Worm (Caenorhabditis elegans) whole organism, late embryonic: ENCODE data around the gene unc-130.

Experiments used
- F13H6.1 ChIP-seq: sonication (generic microtip); optimal IDR thresholded peaks from 2 replicates; lab custom pipeline; 2016; ENCODE audit warnings: missing genetic modification characterization, missing compliant biosample characterization
- K02D7.2 ChIP-seq: sonication (generic microtip); optimal IDR thresholded peaks from 2 replicates; lab custom pipeline; 2017; ENCODE audit warnings: mild to moderate bottlenecking, missing genetic modification characterization, missing compliant biosample characterization
- T23F11.4 ChIP-seq: fragments of 200-800 bp; sonication (Bioruptor generic); optimal IDR thresholded peaks from 2 replicates; lab custom pipeline; 2018; ENCODE audit warnings: mild to moderate bottlenecking, missing genetic modification characterization, missing compliant biosample characterization
- Y22D7AL.16 ChIP-seq: sonication (generic microtip); optimal IDR thresholded peaks from 2 replicates; lab custom pipeline; 2016; ENCODE audit warnings: missing genetic modification characterization, missing compliant biosample characterization
- ahr-1 ChIP-seq: sonication (generic microtip); optimal IDR thresholded peaks from 2 replicates; lab custom pipeline; 2016; ENCODE audit warnings: missing genetic modification characterization, missing compliant biosample characterization
- ama-1 ChIP-seq: fragments of 150-350 bp; optimal IDR thresholded peaks from 2 replicates; lab custom pipeline; 2014
- ceh-14 ChIP-seq: sonication (generic microtip); optimal IDR thresholded peaks from 2 replicates; lab custom pipeline; 2016; ENCODE audit warnings: missing genotype, missing genetic modification characterization, missing compliant biosample characterization
- ceh-18 ChIP-seq: sonication (generic microtip); optimal IDR thresholded peaks from 2 replicates; lab custom pipeline; 2016; ENCODE audit warnings: missing genetic modification characterization, missing compliant biosample characterization
- ceh-22 ChIP-seq: sonication (generic microtip); optimal IDR thresholded peaks from 2 replicates; lab custom pipeline; 2017; ENCODE audit warnings: missing biosample characterization, missing genetic modification characterization
- ceh-31 ChIP-seq: sonication (generic microtip); optimal IDR thresholded peaks from 2 replicates; lab custom pipeline; 2016; ENCODE audit warnings: missing genetic modification characterization, missing compliant biosample characterization
- ceh-34 ChIP-seq: sonication (generic microtip); optimal IDR thresholded peaks from 2 replicates; lab custom pipeline; 2016; ENCODE audit warnings: mild to moderate bottlenecking, missing genetic modification characterization, missing compliant biosample characterization
- ceh-45 ChIP-seq: fragments of 200-800 bp; sonication (Bioruptor generic); IDR thresholded peaks from 2 replicates; pipeline ENCODE4 v1.3.6; 2022; ENCODE audit warnings: missing genetic modification reagents, missing genetic modification characterization, missing compliant biosample characterization
- ceh-6 ChIP-seq: fragments of 200-800 bp; sonication (Bioruptor generic); optimal IDR thresholded peaks from 2 replicates; lab custom pipeline; 2018; ENCODE audit warnings: mild to moderate bottlenecking, missing genetic modification characterization, missing compliant biosample characterization
- ceh-9 ChIP-seq: sonication (generic microtip); optimal IDR thresholded peaks from 2 replicates; lab custom pipeline; 2016; ENCODE audit warnings: mild to moderate bottlenecking, missing genetic modification characterization, inconsistent platforms, missing compliant biosample characterization
- che-1 ChIP-seq: sonication (generic microtip); optimal IDR thresholded peaks from 2 replicates; lab custom pipeline; 2016; ENCODE audit warnings: mild to moderate bottlenecking, missing genetic modification characterization, missing compliant biosample characterization
- dmd-4 ChIP-seq: sonication (generic microtip); optimal IDR thresholded peaks from 2 replicates; lab custom pipeline; 2016; ENCODE audit warnings: borderline replicate concordance, missing genetic modification characterization, missing compliant biosample characterization
- dve-1 ChIP-seq: sonication (generic microtip); optimal IDR thresholded peaks from 2 replicates; lab custom pipeline; 2017; ENCODE audit warnings: antibody characterized with exemption, mild to moderate bottlenecking, missing genetic modification characterization, missing compliant biosample characterization
- elt-2 ChIP-seq: sonication (generic microtip); optimal IDR thresholded peaks from 2 replicates; lab custom pipeline; 2016; ENCODE audit warnings: missing genetic modification reagents, missing genetic modification characterization, missing compliant biosample characterization
- ets-4 ChIP-seq: sonication (generic microtip); optimal IDR thresholded peaks from 2 replicates; lab custom pipeline; 2016; ENCODE audit warnings: missing genetic modification characterization, missing compliant biosample characterization
- eyg-1 ChIP-seq: sonication (generic microtip); optimal IDR thresholded peaks from 2 replicates; lab custom pipeline; 2016; ENCODE audit warnings: missing genotype, missing genetic modification characterization, missing compliant biosample characterization
- fax-1 ChIP-seq: sonication (generic microtip); optimal IDR thresholded peaks from 2 replicates; lab custom pipeline; 2016; ENCODE audit warnings: missing genotype, missing genetic modification characterization, missing compliant biosample characterization
- fkh-6 ChIP-seq: sonication (generic microtip); optimal IDR thresholded peaks from 2 replicates; lab custom pipeline; 2016; ENCODE audit warnings: missing genetic modification characterization, missing compliant biosample characterization
- hlh-15 ChIP-seq: sonication (generic microtip); optimal IDR thresholded peaks from 2 replicates; lab custom pipeline; 2016; ENCODE audit warnings: missing genetic modification characterization, missing compliant biosample characterization
- hlh-30 ChIP-seq: sonication (generic microtip); optimal IDR thresholded peaks from 2 replicates; lab custom pipeline; 2017; ENCODE audit warnings: antibody characterized with exemption, missing genetic modification characterization, missing compliant biosample characterization; ENCODE audit not compliant: insufficient read depth
- hlh-6 ChIP-seq: sonication (generic microtip); optimal IDR thresholded peaks from 2 replicates; lab custom pipeline; 2016; ENCODE audit warnings: missing genotype, missing genetic modification characterization, missing compliant biosample characterization
- madf-2 ChIP-seq: sonication (generic microtip); optimal IDR thresholded peaks from 2 replicates; lab custom pipeline; 2017; ENCODE audit warnings: missing genetic modification characterization, missing compliant biosample characterization
- nfya-1 ChIP-seq: sonication (generic microtip); optimal IDR thresholded peaks from 2 replicates; lab custom pipeline; 2017; ENCODE audit warnings: missing genetic modification characterization, mild to moderate bottlenecking, missing compliant biosample characterization, antibody characterized with exemption, moderate library complexity
- nhr-11 ChIP-seq: fragments of 150-350 bp; optimal IDR thresholded peaks from 2 replicates; lab custom pipeline; 2014; ENCODE audit warnings: missing biosample characterization, missing genetic modification characterization
- nhr-232 ChIP-seq: sonication (generic microtip); optimal IDR thresholded peaks from 2 replicates; lab custom pipeline; 2016; ENCODE audit warnings: missing genetic modification characterization, missing compliant biosample characterization
- npax-4 ChIP-seq: sonication (generic microtip); optimal IDR thresholded peaks from 2 replicates; lab custom pipeline; 2016; ENCODE audit warnings: missing genetic modification characterization, missing compliant biosample characterization
- pag-3 ChIP-seq: sonication (generic microtip); optimal IDR thresholded peaks from 2 replicates; lab custom pipeline; 2016; ENCODE audit warnings: missing compliant biosample characterization, missing genetic modification characterization, borderline replicate concordance
- pax-1 ChIP-seq: fragments of 150-350 bp; optimal IDR thresholded peaks from 2 replicates; lab custom pipeline; 2014; ENCODE audit warnings: missing biosample characterization, missing genetic modification characterization
- pha-4 ChIP-seq: fragments of 150-350 bp; optimal IDR thresholded peaks from 2 replicates; lab custom pipeline; 2018; ENCODE audit warnings: missing biosample characterization, missing genetic modification reagents, missing genetic modification characterization
- pqm-1 ChIP-seq: sonication (generic microtip); optimal IDR thresholded peaks from 2 replicates; lab custom pipeline; 2016; ENCODE audit warnings: missing genetic modification characterization, missing compliant biosample characterization
- pros-1 ChIP-seq: fragments of 150-350 bp; optimal IDR thresholded peaks from 2 replicates; lab custom pipeline; 2014; ENCODE audit warnings: missing biosample characterization, missing genetic modification reagents, missing genetic modification characterization
- ref-2 ChIP-seq: sonication (generic microtip); optimal IDR thresholded peaks from 2 replicates; lab custom pipeline; 2016; ENCODE audit warnings: missing genetic modification characterization, missing compliant biosample characterization
- sdc-2 ChIP-seq: sonication (generic microtip); optimal IDR thresholded peaks from 2 replicates; lab custom pipeline; 2016; ENCODE audit warnings: missing genotype, missing genetic modification characterization, missing compliant biosample characterization
- sox-4 ChIP-seq: sonication (generic microtip); optimal IDR thresholded peaks from 2 replicates; lab custom pipeline; 2017; ENCODE audit warnings: mild to moderate bottlenecking, missing genetic modification characterization, inconsistent platforms, missing compliant biosample characterization
- tbx-2 ChIP-seq: sonication (generic microtip); optimal IDR thresholded peaks from 2 replicates; lab custom pipeline; 2016; ENCODE audit warnings: missing genetic modification characterization, missing compliant biosample characterization
- tbx-7 ChIP-seq: sonication (generic microtip); optimal IDR thresholded peaks from 2 replicates; lab custom pipeline; 2016; ENCODE audit warnings: missing genotype, missing genetic modification characterization, missing compliant biosample characterization
- ttx-3 ChIP-seq: sonication (generic microtip); optimal IDR thresholded peaks from 2 replicates; lab custom pipeline; 2016; ENCODE audit warnings: missing genetic modification reagents, missing genetic modification characterization, missing compliant biosample characterization
- unc-42 ChIP-seq: sonication (generic microtip); optimal IDR thresholded peaks from 2 replicates; lab custom pipeline; 2016; ENCODE audit warnings: missing genotype, missing genetic modification characterization, missing compliant biosample characterization
- unc-86 ChIP-seq: sonication (generic microtip); optimal IDR thresholded peaks from 2 replicates; lab custom pipeline; 2016; ENCODE audit warnings: missing genetic modification characterization, missing compliant biosample characterization
- zip-5 ChIP-seq: sonication (generic microtip); optimal IDR thresholded peaks from 2 replicates; lab custom pipeline; 2016; ENCODE audit warnings: missing genetic modification characterization, missing compliant biosample characterization

The unc-130 gene

DNA sequence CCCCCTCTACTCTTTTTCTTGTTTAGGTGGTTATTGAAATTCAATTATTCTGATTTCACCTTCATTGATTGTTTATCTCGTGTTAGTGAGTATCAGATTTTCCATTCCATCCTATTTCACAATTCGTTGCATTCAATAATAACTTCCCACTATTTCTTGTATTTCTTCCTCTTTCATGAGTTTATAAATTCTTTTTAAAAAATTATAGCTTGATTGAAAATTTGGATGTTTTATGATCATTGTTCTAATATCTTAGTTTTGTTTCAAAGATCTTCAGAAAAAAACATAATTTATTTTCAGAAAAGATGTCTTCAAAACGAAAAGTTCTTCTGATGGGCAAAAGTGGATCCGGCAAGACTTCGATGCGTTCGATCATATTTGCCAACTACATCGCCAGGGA, 19.3 kb downstream of the unc-130 start, which contains the start of gene raga-1:
Gene raga-1 (plus strand): TSS at position 301 of the 400 bp plus-strand sequence.
- TF ChIP-seq hlh-15 (tag; lab: Kevin White, UChicago) (no peak), che-1 (tag; lab: Kevin White, UChicago) (no peak), ceh-9 (tag; lab: Kevin White, UChicago) (no peak), pax-1 (tag; lab: Kevin White, UChicago) (no peak), eyg-1 (tag; lab: Kevin White, UChicago) (no peak), ama-1 (no peak), fax-1 (tag; lab: Kevin White, UChicago) (no peak)

DNA sequence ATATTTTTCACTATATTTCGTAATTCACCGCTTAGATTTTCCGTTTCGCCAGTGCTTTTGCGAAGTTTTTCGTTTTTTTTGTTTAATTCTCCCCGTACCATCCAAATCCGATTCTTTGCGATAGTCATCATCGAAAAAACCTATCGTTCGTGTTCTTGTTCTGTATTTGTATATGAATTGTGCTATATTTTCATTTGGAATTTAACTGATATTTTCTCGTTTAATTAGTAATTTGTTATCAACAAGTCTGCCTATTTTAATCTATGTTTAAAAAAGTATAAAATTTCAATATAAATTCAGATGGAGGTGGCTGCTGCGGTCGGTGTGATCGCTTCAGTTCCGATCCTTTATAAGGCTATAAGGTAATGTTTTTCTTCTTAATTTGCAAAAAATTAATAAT, 20.8 kb downstream of the unc-130 start, which contains the start of gene samp-1:
Gene samp-1 (plus strand): TSS at position 301 of the 400 bp plus-strand sequence.
- TF ChIP-seq elt-2 (tag; lab: Kevin White, UChicago) (no peak), zip-5 (tag; lab: Kevin White, UChicago) (no peak), dmd-4 (tag; lab: Kevin White, UChicago) (no peak), eyg-1 (tag; lab: Kevin White, UChicago) (no peak), ceh-14 (tag; lab: Kevin White, UChicago) (no peak), ceh-31 (no peak), pag-3 (tag; lab: Kevin White, UChicago) (no peak), tbx-7 (tag; lab: Kevin White, UChicago) (no peak), sox-4 (tag; lab: Kevin White, UChicago) (no peak), ahr-1 (no peak), Y22D7AL.16 (tag; lab: Kevin White, UChicago) (no peak), ceh-6 (GFP tag; lab: Kevin White, UChicago) (no peak), pros-1 (tag; lab: Kevin White, UChicago) (no peak), ceh-45 (no peak), fkh-6 (tag; lab: Kevin White, UChicago) (no peak), pqm-1 (tag; lab: Kevin White, UChicago) (no peak), F13H6.1 (no peak)
- TF ChIP-seq, all 69 proteins: peak for 0

DNA sequence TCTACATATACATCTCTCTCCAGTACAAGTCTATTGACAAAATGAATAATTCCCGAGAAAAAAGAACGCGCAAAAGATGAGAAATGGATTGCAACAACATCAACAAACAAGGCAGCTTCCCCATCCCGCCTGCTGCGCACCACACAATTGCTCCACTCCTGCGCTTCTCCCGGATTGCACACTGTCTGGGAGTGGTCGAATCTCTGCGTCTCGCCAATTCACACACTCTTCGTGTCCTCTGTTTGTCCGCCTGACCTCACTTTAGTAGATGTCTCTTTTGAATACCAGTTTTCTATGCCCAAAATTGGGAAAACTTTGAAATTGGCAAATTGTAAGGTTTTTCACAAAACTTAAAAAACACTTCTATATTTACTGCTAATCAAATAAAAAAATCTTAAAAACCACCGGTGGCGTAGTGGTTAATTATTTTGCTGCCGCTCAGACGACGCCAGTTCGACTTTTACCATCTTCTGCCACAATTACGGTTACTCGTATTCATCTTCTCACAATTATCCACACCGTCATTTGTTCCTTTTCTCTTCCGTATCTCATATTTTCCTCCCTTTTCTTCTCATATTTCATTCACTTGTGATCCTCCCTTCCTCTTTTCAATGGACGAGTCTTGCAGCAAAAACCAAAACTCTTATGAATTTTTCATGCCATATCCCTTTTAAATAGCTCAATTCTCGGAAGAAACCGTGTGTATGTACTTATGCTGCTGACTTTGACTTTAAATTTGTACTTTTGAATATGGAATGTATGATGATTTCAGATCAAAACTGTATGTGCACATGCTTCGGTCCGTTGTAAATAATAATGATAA, 24.1 kb downstream of the unc-130 start, which contains the start of gene rsf-1:
Gene rsf-1 (plus strand): TSS at position 773 of the 823 bp plus-strand sequence.
- TF ChIP-seq unc-86 (tag; lab: Kevin White, UChicago) (no peak), ceh-34 (tag; lab: Kevin White, UChicago) (peak; percentile 52), nfya-1 (tag; lab: Kevin White, UChicago) (peak; percentile 35), T23F11.4 (GFP tag; lab: Kevin White, UChicago) (no peak), hlh-6 (tag; lab: Kevin White, UChicago) (no peak), eyg-1 (tag; lab: Kevin White, UChicago) (no peak), ceh-22 (no peak), hlh-30 (tag; lab: Kevin White, UChicago) (peak; percentile 7), ceh-14 (tag; lab: Kevin White, UChicago) (no peak), nhr-11 (tag; lab: Kevin White, UChicago) (no peak), ceh-31 (peak; percentile 27), tbx-2 (peak; percentile 37), ttx-3 (tag; lab: Kevin White, UChicago) (no peak), madf-2 (tag; lab: Kevin White, UChicago) (no peak), pax-1 (tag; lab: Kevin White, UChicago) (no peak), npax-4 (tag; lab: Kevin White, UChicago) (no peak), ceh-6 (GFP tag; lab: Kevin White, UChicago) (no peak), pha-4 (tag; lab: Kevin White, UChicago) (no peak), nhr-232 (tag; lab: Kevin White, UChicago) (no peak), dve-1 (tag; lab: Kevin White, UChicago) (no peak), ets-4 (tag; lab: Kevin White, UChicago) (no peak), pros-1 (tag; lab: Kevin White, UChicago) (no peak), unc-42 (peak; percentile 16), ceh-18 (tag; lab: Kevin White, UChicago) (peak; percentile 21), ref-2 (tag; lab: Kevin White, UChicago) (no peak), K02D7.2 (tag; lab: Kevin White, UChicago) (no peak), sdc-2 (tag; lab: Kevin White, UChicago) (no peak)
